Fruit fly (Drosophila melanogaster): ENCODE results near the gene ATPsynE.

Gene ATPsynE

dm6 chr3R:14353733-14354152 lies 27.0 kb downstream of the ATPsynE start (continued):
- TF ChIP-seq Nf-YB (GFP tag; optimal IDR thresholded peaks at IDR 0.05) (peak; percentile 24), Dll (GFP tag; IDR thresholded peaks at IDR 0.05; ENCODE audit: partially characterized antibody) (no peak), ara (GFP tag; IDR thresholded peaks at IDR 0.05) (0 out of 2 replicates have a peak, but pooled peaks have one; percentile 35), ham (GFP tag; IDR thresholded peaks at IDR 0.05) (no peak), mam (GFP tag; optimal IDR thresholded peaks at IDR 0.05) (no peak), Usf (GFP tag; optimal IDR thresholded peaks at IDR 0.05) (no peak), CG6791 (GFP tag; IDR thresholded peaks at IDR 0.05; ENCODE audit: partially characterized antibody) (no peak), CG15479 (GFP tag; optimal IDR thresholded peaks at IDR 0.05) (no peak), CG12104 (GFP tag; optimal IDR thresholded peaks at IDR 0.05) (peak; percentile 65), Max (GFP tag; optimal IDR thresholded peaks at IDR 0.05) (peak; percentile 14), HLH3B (GFP tag; IDR thresholded peaks at IDR 0.05) (peak; percentile 62), CG31441 (GFP tag; IDR thresholded peaks at IDR 0.05) (peak; percentile 88), dpn (GFP tag; optimal IDR thresholded peaks at IDR 0.05) (peak in 1 of 2 experiments; percentile 38), dan (GFP tag; IDR thresholded peaks at IDR 0.05) (no peak), hbn (GFP tag; IDR thresholded peaks at IDR 0.05; ENCODE audit: partially characterized antibody) (no peak), ranshi (GFP tag; IDR thresholded peaks at IDR 0.05) (peak; percentile 54), zfh2 (GFP tag; optimal IDR thresholded peaks at IDR 0.05) (no peak), pnt (GFP tag; optimal IDR thresholded peaks at IDR 0.05) (no peak), hb (GFP tag; IDR thresholded peaks at IDR 0.05; ENCODE audit: partially characterized antibody) (no peak), chif (GFP tag; optimal IDR thresholded peaks at IDR 0.05) (peak in 1 of 2 experiments; percentile 1), CG9797 (GFP tag; optimal IDR thresholded peaks at IDR 0.05) (no peak), sr (GFP tag; IDR thresholded peaks at IDR 0.05) (no peak), Sin3A (optimal IDR thresholded peaks at IDR 0.05) (no peak), sima (GFP tag; optimal IDR thresholded peaks at IDR 0.05) (no peak), CG7271 (tag; optimal IDR thresholded peaks at IDR 0.05) (no peak), onecut (GFP tag; IDR thresholded peaks at IDR 0.05) (no peak), esg (GFP tag; conservative IDR thresholded peaks at IDR 0.05) (peak; percentile 59), Dp (GFP tag; optimal IDR thresholded peaks at IDR 0.05) (no peak), CG30431 (GFP tag; optimal IDR thresholded peaks at IDR 0.05) (peak; percentile 29), Bgb (GFP tag; IDR thresholded peaks at IDR 0.05; ENCODE audit: partially characterized antibody) (no peak), oc (tag; optimal IDR thresholded peaks at IDR 0.05) (peak; percentile 16), ci (GFP tag; IDR thresholded peaks at IDR 0.05) (0 out of 3 replicates have a peak, but pooled peaks have one; percentile 17), Gsc (GFP tag; IDR thresholded peaks at IDR 0.05) (0 out of 2 replicates have a peak, but pooled peaks have one; percentile 28), CG10462 (GFP tag; optimal IDR thresholded peaks at IDR 0.05) (peak; percentile 20), grn (GFP tag; optimal IDR thresholded peaks at IDR 0.05) (no peak), sc (optimal IDR thresholded peaks at IDR 0.05) (no peak), sc (GFP tag; optimal IDR thresholded peaks at IDR 0.05) (peak; percentile 38), cg (GFP tag; optimal IDR thresholded peaks at IDR 0.05) (no peak), h (optimal IDR thresholded peaks at IDR 0.05) (no peak), Ets65A (GFP tag) (no peak), p53 (GFP tag; optimal IDR thresholded peaks at IDR 0.05) (no peak), CG15073 (GFP tag; optimal IDR thresholded peaks at IDR 0.05) (no peak), CG2199 (GFP tag; IDR thresholded peaks at IDR 0.05) (no peak), Xbp1 (GFP tag; optimal IDR thresholded peaks at IDR 0.05) (peak; percentile 57), CG15601 (tag; optimal IDR thresholded peaks at IDR 0.05) (peak; percentile 46), tin (GFP tag; optimal IDR thresholded peaks at IDR 0.05) (peak; percentile 49), bigmax (GFP tag; optimal IDR thresholded peaks at IDR 0.05) (no peak), Elba2 (GFP tag; optimal IDR thresholded peaks at IDR 0.05) (no peak), CG16863 (GFP tag; optimal IDR thresholded peaks at IDR 0.05) (no peak), fd64A (GFP tag; optimal IDR thresholded peaks at IDR 0.05) (no peak), CG6813 (GFP tag; optimal IDR thresholded peaks at IDR 0.05) (peak; percentile 70), Kr (GFP tag; optimal IDR thresholded peaks at IDR 0.05) (no peak), PHDP (tag; optimal IDR thresholded peaks at IDR 0.05) (peak; percentile 77)
